Worm (Caenorhabditis elegans) whole organism, mixed stage, embryonic: ENCODE results near the gene marg-1.

ENCODE experiments used
- ces-1 ChIP-seq: fragments of 150-350 bp; optimal IDR thresholded peaks from 2 replicates; lab custom pipeline; 2014; ENCODE audit warnings: missing biosample characterization, missing genetic modification reagents, missing genetic modification characterization
- elt-1 ChIP-seq: sonication (generic microtip); optimal IDR thresholded peaks from 2 replicates; lab custom pipeline; 2017; ENCODE audit warnings: missing genetic modification characterization, mild to moderate bottlenecking, missing compliant biosample characterization, antibody characterized with exemption, moderate library complexity, borderline replicate concordance; ENCODE audit not compliant: insufficient read depth
- elt-3 ChIP-seq: fragments of 150-350 bp; optimal IDR thresholded peaks from 2 replicates; lab custom pipeline; 2014; ENCODE audit warnings: missing biosample characterization, missing genetic modification characterization
- lin-13 ChIP-seq: fragments of 150-350 bp; optimal IDR thresholded peaks from 2 replicates; lab custom pipeline; 2014; ENCODE audit warnings: missing biosample characterization, missing genetic modification characterization
- lsy-2 ChIP-seq: fragments of 150-350 bp; optimal IDR thresholded peaks from 2 replicates; lab custom pipeline; 2014; ENCODE audit warnings: missing biosample characterization, missing genetic modification characterization
- nhr-28 ChIP-seq: fragments of 150-350 bp; optimal IDR thresholded peaks from 2 replicates; lab custom pipeline; 2014; ENCODE audit warnings: missing biosample characterization, missing genetic modification characterization
- snpc-4 ChIP-seq: fragments of 150-350 bp; optimal IDR thresholded peaks from 2 replicates; lab custom pipeline; 2014; ENCODE audit warnings: missing biosample characterization, missing genetic modification characterization
- sptf-1 ChIP-seq: sonication (generic microtip); optimal IDR thresholded peaks from 2 replicates; lab custom pipeline; 2017; ENCODE audit warnings: mild to moderate bottlenecking, missing genetic modification characterization, moderate library complexity, missing compliant biosample characterization
- ztf-11 ChIP-seq: fragments of 150-350 bp; optimal IDR thresholded peaks from 2 replicates; lab custom pipeline; 2014; ENCODE audit warnings: missing biosample characterization, missing genetic modification characterization

ce11 chrX:3795642-3796041 lies 14.7 kb upstream of the marg-1 start, which contains the start of gene F35A5.5:
- TF ChIP-seq elt-3 (tag; lab: Kevin White, UChicago) (no peak), nhr-28 (tag; lab: Kevin White, UChicago) (no peak), snpc-4 (tag; lab: Kevin White, UChicago) (no peak), ces-1 (no peak), ztf-11 (tag; lab: Kevin White, UChicago) (no peak), lsy-2 (tag; lab: Kevin White, UChicago) (no peak), sptf-1 (no peak), elt-1 (no peak), lin-13 (tag; lab: Kevin White, UChicago) (no peak)
